Fruit fly (Drosophila melanogaster) whole organism, prepupa: ENCODE results near the gene Ubr1.

Experiments used
- CG10631 ChIP-seq: fragments of 200-800 bp; sonication (Bioruptor generic); optimal IDR thresholded peaks from 2 replicates; lab custom pipeline; 2016; ENCODE audit warnings: missing biosample characterization, missing genetic modification characterization
- CG10669 ChIP-seq: fragments of 200-800 bp; sonication (Bioruptor generic); optimal IDR thresholded peaks from 3 replicates; lab custom pipeline; 2018; ENCODE audit warnings: missing biosample characterization, mild to moderate bottlenecking, missing genetic modification characterization, moderate library complexity
- CG11762 ChIP-seq: fragments of 200-800 bp; sonication (Bioruptor generic); optimal IDR thresholded peaks from 3 replicates; lab custom pipeline; 2016; ENCODE audit warnings: missing biosample characterization, missing genetic modification characterization; ENCODE audit not compliant: insufficient read depth
- CG1621 ChIP-seq: fragments of 200-800 bp; sonication (Bioruptor generic); optimal IDR thresholded peaks from 3 replicates; lab custom pipeline; 2018; ENCODE audit warnings: missing biosample characterization, mild to moderate bottlenecking, missing genetic modification characterization
- CG16779 ChIP-seq: fragments of 200-800 bp; sonication (Bioruptor generic); optimal IDR thresholded peaks from 3 replicates; lab custom pipeline; 2017; ENCODE audit warnings: missing biosample characterization, mild to moderate bottlenecking, missing genetic modification characterization
- CG3032 ChIP-seq: fragments of 200-800 bp; optimal IDR thresholded peaks from 2 replicates; lab custom pipeline; 2019; ENCODE audit warnings: missing biosample characterization, mild to moderate bottlenecking, missing genetic modification characterization, moderate library complexity
- CG6163 ChIP-seq: fragments of 200-800 bp; sonication (Bioruptor generic); IDR thresholded peaks from 3 replicates; pipeline ENCODE4 v1.3.6; 2022; ENCODE audit warnings: missing biosample characterization, missing genetic modification characterization
- CG7368 ChIP-seq: fragments of 200-800 bp; sonication (Bioruptor generic); optimal IDR thresholded peaks from 3 replicates; lab custom pipeline; 2016; ENCODE audit warnings: missing biosample characterization, missing genetic modification characterization
- CG8119 ChIP-seq: fragments of 200-800 bp; sonication (Bioruptor generic); IDR thresholded peaks from 3 replicates; pipeline ENCODE4 v1.3.6; 2022; ENCODE audit warnings: missing biosample characterization, missing genetic modification characterization
- CG8319 ChIP-seq: fragments of 200-800 bp; sonication (Bioruptor generic); optimal IDR thresholded peaks from 3 replicates; lab custom pipeline; 2016; ENCODE audit warnings: missing biosample characterization, missing genetic modification characterization
- CG8632 ChIP-seq: fragments of 200-800 bp; sonication (Bioruptor generic); optimal IDR thresholded peaks from 3 replicates; lab custom pipeline; 2016; ENCODE audit warnings: missing biosample characterization, missing genetic modification characterization
- CG9139 ChIP-seq: fragments of 200-800 bp; sonication (Bioruptor generic); optimal IDR thresholded peaks from 3 replicates; lab custom pipeline; 2017; ENCODE audit warnings: missing biosample characterization, mild to moderate bottlenecking, missing genetic modification characterization
- Eip75B ChIP-seq: fragments of 200-800 bp; sonication (Bioruptor generic); optimal IDR thresholded peaks from 3 replicates; lab custom pipeline; 2016; ENCODE audit warnings: missing biosample characterization, missing genetic modification characterization
- Eip78C ChIP-seq: fragments of 200-800 bp; sonication (Bioruptor generic); peaks from one replicate; lab custom pipeline; 2016; ENCODE audit warnings: missing biosample characterization, missing genetic modification characterization
- Eip93F ChIP-seq: fragments of 200-800 bp; sonication (Bioruptor generic); optimal IDR thresholded peaks from 2 replicates; lab custom pipeline; 2016; ENCODE audit warnings: missing biosample characterization, mild to moderate bottlenecking, missing genetic modification characterization
- Ets21C ChIP-seq: fragments of 200-800 bp; sonication (Bioruptor generic); optimal IDR thresholded peaks from 3 replicates; lab custom pipeline; 2016; ENCODE audit warnings: missing biosample characterization, missing genetic modification characterization
- Ets96B ChIP-seq: fragments of 200-800 bp; optimal IDR thresholded peaks from 2 replicates; lab custom pipeline; 2019; ENCODE audit warnings: missing biosample characterization, mild to moderate bottlenecking, missing genetic modification characterization, moderate library complexity
- Gug ChIP-seq: fragments of 200-800 bp; sonication (Bioruptor generic); IDR thresholded peaks from 2 replicates; pipeline ENCODE4 v1.3.6; 2022; ENCODE audit warnings: missing biosample characterization, missing genetic modification characterization
- OdsH ChIP-seq: fragments of 200-800 bp; sonication (Bioruptor generic); optimal IDR thresholded peaks from 3 replicates; lab custom pipeline; 2016; ENCODE audit warnings: missing biosample characterization, missing genetic modification characterization
- Smox ChIP-seq: fragments of 200-800 bp; sonication (Bioruptor generic); optimal IDR thresholded peaks from 3 replicates; lab custom pipeline; 2016; ENCODE audit warnings: missing biosample characterization, missing genetic modification characterization
- Sox102F ChIP-seq: fragments of 200-800 bp; sonication (Bioruptor generic); optimal IDR thresholded peaks from 2 replicates; lab custom pipeline; 2016; ENCODE audit warnings: missing biosample characterization, mild to moderate bottlenecking, missing genetic modification characterization
- Sox14 ChIP-seq: fragments of 200-800 bp; sonication (Bioruptor generic); optimal IDR thresholded peaks from 3 replicates; lab custom pipeline; 2016; ENCODE audit warnings: missing biosample characterization, missing genetic modification characterization
- Sox15 ChIP-seq: fragments of 200-800 bp; sonication (Bioruptor generic); optimal IDR thresholded peaks from 3 replicates; lab custom pipeline; 2016; ENCODE audit warnings: missing biosample characterization, missing genetic modification characterization
- achi ChIP-seq: fragments of 200-800 bp; sonication (Bioruptor generic); optimal IDR thresholded peaks from 3 replicates; lab custom pipeline; 2016; ENCODE audit warnings: missing biosample characterization, missing genetic modification characterization
- acj6 ChIP-seq: fragments of 200-800 bp; sonication (Bioruptor generic); optimal IDR thresholded peaks from 3 replicates; lab custom pipeline; 2016; ENCODE audit warnings: missing biosample characterization, missing genetic modification characterization
- cyc ChIP-seq: fragments of 200-800 bp; sonication (Bioruptor generic); optimal IDR thresholded peaks from 3 replicates; lab custom pipeline; 2016; ENCODE audit warnings: missing biosample characterization, missing genetic modification characterization
- dsx ChIP-seq: fragments of 200-800 bp; optimal IDR thresholded peaks from 3 replicates; lab custom pipeline; 2019; ENCODE audit warnings: missing biosample characterization, mild to moderate bottlenecking, missing genetic modification characterization, moderate library complexity; ENCODE audit not compliant: poor library complexity, severe bottlenecking
- eg ChIP-seq: fragments of 200-800 bp; sonication (Bioruptor generic); IDR thresholded peaks from 3 replicates; pipeline ENCODE4 v1.3.6; 2022; ENCODE audit warnings: missing biosample characterization, missing genetic modification characterization
- fkh ChIP-seq: fragments of 200-800 bp; sonication (Bioruptor generic); optimal IDR thresholded peaks from 3 replicates; lab custom pipeline; 2017; ENCODE audit warnings: missing biosample characterization, mild to moderate bottlenecking, missing genetic modification characterization, moderate library complexity
- salr ChIP-seq, 2 experiments: fragments of 200-800 bp; sonication (Bioruptor generic); optimal IDR thresholded peaks; 3 replicates each; lab custom pipeline; 2016 to 2018; ENCODE audit warnings: missing biosample characterization in 2 of 2, missing genetic modification characterization in 2 of 2, mild to moderate bottlenecking in 1 of 2
- spab ChIP-seq: fragments of 200-800 bp; sonication (Bioruptor generic); optimal IDR thresholded peaks from 2 replicates; lab custom pipeline; 2017; ENCODE audit warnings: missing biosample characterization, mild to moderate bottlenecking, missing genetic modification characterization, missing genetic modification reagents
- svp ChIP-seq: fragments of 200-800 bp; sonication (Bioruptor generic); peaks from one replicate; lab custom pipeline; 2016; ENCODE audit warnings: missing biosample characterization, missing genetic modification characterization
- topi ChIP-seq: fragments of 200-800 bp; sonication (Bioruptor generic); optimal IDR thresholded peaks from 3 replicates; lab custom pipeline; 2016; ENCODE audit warnings: missing biosample characterization, missing genetic modification characterization
- vri ChIP-seq: fragments of 200-800 bp; sonication (Bioruptor generic); optimal IDR thresholded peaks from 3 replicates; lab custom pipeline; 2016; ENCODE audit warnings: missing biosample characterization, mild to moderate bottlenecking, missing genetic modification characterization

Ubr1 gene

dm6 chrX:16912965-16913755, 55.3 kb downstream of the Ubr1 start, which contains the start of gene CG4928 (continued):
- no peak for TF ChIP-seq CG8319 (GFP tag; lab: Kevin White, UChicago)
- no peak for TF ChIP-seq acj6 (GFP tag; lab: Kevin White, UChicago)
- no peak for TF ChIP-seq vri (GFP tag; lab: Kevin White, UChicago)
- TF ChIP-seq Sox15 (GFP tag; lab: Kevin White, UChicago), result no peak
- TF ChIP-seq Ets21C (GFP tag; lab: Kevin White, UChicago), result no peak
- no peak for TF ChIP-seq spab (GFP tag; lab: Kevin White, UChicago)
- no peak for TF ChIP-seq CG10669 (GFP tag; lab: Kevin White, UChicago)
- TF ChIP-seq cyc (GFP tag; lab: Kevin White, UChicago), result no peak
- TF ChIP-seq Ets96B (tag; lab: Kevin White, UChicago), result no peak
- TF ChIP-seq CG1621 (tag; lab: Kevin White, UChicago), result no peak
- TF ChIP-seq Sox102F (GFP tag; lab: Kevin White, UChicago), result no peak
- no peak for TF ChIP-seq Eip75B (GFP tag; lab: Kevin White, UChicago)
- no peak for TF ChIP-seq CG8632 (GFP tag; lab: Kevin White, UChicago)
- peak; percentile 10 for TF ChIP-seq CG9139
- no peak for TF ChIP-seq achi
- TF ChIP-seq CG6163 (GFP tag; lab: Robert Waterston, UW), result no peak
- peak; percentile 11 for TF ChIP-seq dsx
- TF ChIP-seq CG10631 (GFP tag; lab: Kevin White, UChicago), result no peak
- no peak for TF ChIP-seq salr (GFP tag; optimal IDR thresholded peaks at IDR 0.05; lab: Kevin White, UChicago)
- TF ChIP-seq Sox14 (GFP tag; lab: Kevin White, UChicago), result no peak
- TF ChIP-seq fkh (GFP tag; lab: Kevin White, UChicago), result peak; percentile 28
- no peak for TF ChIP-seq CG11762
- TF ChIP-seq topi, result no peak
- TF ChIP-seq Eip93F (GFP tag; lab: Kevin White, UChicago), result no peak
- peak; percentile 31 for TF ChIP-seq svp (GFP tag; lab: Kevin White, UChicago)
- no peak for TF ChIP-seq CG8119 (GFP tag; lab: Robert Waterston, UW)
- no peak for TF ChIP-seq CG7368
- TF ChIP-seq OdsH, result no peak

- no peak for TF ChIP-seq CG10631 (GFP tag; lab: Kevin White, UChicago)
- TF ChIP-seq salr (GFP tag; optimal IDR thresholded peaks at IDR 0.05; lab: Kevin White, UChicago), result no peak
- TF ChIP-seq Smox (GFP tag; lab: Kevin White, UChicago), result no peak
- no peak for TF ChIP-seq Sox14 (GFP tag; lab: Kevin White, UChicago)
- TF ChIP-seq Eip75B (GFP tag; lab: Kevin White, UChicago), result no peak
- TF ChIP-seq CG11762, result no peak
Observed at dm6 chrX:16911962-16912361, 56.5 kb downstream of the Ubr1 start.

dm6 chrX:16909886-16910285, 58.6 kb downstream of the Ubr1 start:
- TF ChIP-seq CG3032 (tag; lab: Kevin White, UChicago) (no peak), Sox14 (GFP tag; lab: Kevin White, UChicago) (no peak), eg (GFP tag; lab: Robert Waterston, UW) (no peak), Eip78C (no peak), OdsH (no peak), CG7368 (no peak), CG8632 (GFP tag; lab: Kevin White, UChicago) (no peak), Sox15 (GFP tag; lab: Kevin White, UChicago) (no peak), svp (GFP tag; lab: Kevin White, UChicago) (no peak), Ets96B (tag; lab: Kevin White, UChicago) (no peak), CG10631 (GFP tag; lab: Kevin White, UChicago) (no peak), acj6 (GFP tag; lab: Kevin White, UChicago) (no peak), Gug (no peak), CG16779 (tag; lab: Kevin White, UChicago) (no peak), spab (GFP tag; lab: Kevin White, UChicago) (no peak)
- TF ChIP-seq, all 60 proteins: peak for 0
